Worm (Caenorhabditis elegans) whole organism, L1 larva: ENCODE results near the gene C32D5.4.

Experiments used
- C16A3.4 ChIP-seq: fragments of 150-350 bp; optimal IDR thresholded peaks from 2 replicates; lab custom pipeline; 2014; ENCODE audit warnings: missing biosample characterization, missing genetic modification characterization
- C34B4.2 ChIP-seq: sonication (generic microtip); optimal IDR thresholded peaks from 2 replicates; lab custom pipeline; 2017; ENCODE audit warnings: mild to moderate bottlenecking, missing genetic modification characterization, missing compliant biosample characterization
- F16B12.6 ChIP-seq: fragments of 150-350 bp; optimal IDR thresholded peaks from 2 replicates; lab custom pipeline; 2014; ENCODE audit warnings: missing biosample characterization, missing genetic modification characterization
- Y116A8C.19 ChIP-seq: sonication (generic microtip); optimal IDR thresholded peaks from 2 replicates; lab custom pipeline; 2016; ENCODE audit warnings: missing compliant biosample characterization, missing genetic modification characterization, borderline replicate concordance
- aly-2 ChIP-seq: fragments of 150-350 bp; optimal IDR thresholded peaks from 2 replicates; lab custom pipeline; 2014; ENCODE audit warnings: missing biosample characterization, missing genetic modification characterization
- ama-1 ChIP-seq: fragments of 150-350 bp; optimal IDR thresholded peaks from 2 replicates; lab custom pipeline; 2014
- ceh-8 ChIP-seq: fragments of 200-800 bp; sonication (Bioruptor generic); optimal IDR thresholded peaks from 2 replicates; lab custom pipeline; 2018; ENCODE audit warnings: mild to moderate bottlenecking, missing genetic modification characterization, moderate library complexity, missing compliant biosample characterization
- ceh-82 ChIP-seq, 3 experiments: fragments of 150-350 bp in 1 of 3; sonication (generic microtip) in 2 of 3; optimal IDR thresholded peaks; 2 replicates each; lab custom pipeline; 2014 to 2017; ENCODE audit warnings: missing biosample characterization in 3 of 3, missing genetic modification characterization in 3 of 3
- ceh-90 ChIP-seq: sonication (generic microtip); optimal IDR thresholded peaks from 2 replicates; lab custom pipeline; 2016; ENCODE audit warnings: missing genetic modification characterization, missing compliant biosample characterization
- dsc-1 ChIP-seq: sonication (generic microtip); optimal IDR thresholded peaks from 2 replicates; lab custom pipeline; 2016; ENCODE audit warnings: mild to moderate bottlenecking, missing genetic modification characterization, missing compliant biosample characterization
- efl-1 ChIP-seq, 4 experiments: fragments of 150-350 bp; optimal IDR thresholded peaks in 3 of 4; peaks in 1 of 4; 1 replicate in 1 of 4; 2 replicates in 3 of 4; lab custom pipeline; 2014; ENCODE audit warnings: missing biosample characterization in 2 of 4, missing genetic modification characterization in 2 of 4, missing genetic modification reagents in 2 of 4
- efl-3 ChIP-seq: fragments of 200-800 bp; sonication (Bioruptor generic); optimal IDR thresholded peaks from 2 replicates; lab custom pipeline; 2018; ENCODE audit warnings: mild to moderate bottlenecking, missing genetic modification characterization, missing compliant biosample characterization
- egl-27 ChIP-seq, 2 experiments: fragments of 150-350 bp in 1 of 2; sonication (generic microtip); optimal IDR thresholded peaks; 3 replicates each; lab custom pipeline; 2017 to 2018; ENCODE audit warnings: missing biosample characterization in 2 of 2, missing genetic modification characterization in 2 of 2, missing genetic modification reagents in 2 of 2
- elt-3 ChIP-seq, 6 experiments: fragments of 150-350 bp in 1 of 6; sonication (generic microtip); optimal IDR thresholded peaks; 2 replicates each; lab custom pipeline; 2017 to 2018; ENCODE audit warnings: missing biosample characterization in 6 of 6, missing genetic modification characterization in 6 of 6, inconsistent platforms in 1 of 6
- ets-5 ChIP-seq: fragments of 200-800 bp; sonication (Bioruptor generic); IDR thresholded peaks from 2 replicates; pipeline ENCODE4 v1.3.6; 2022; ENCODE audit warnings: missing genetic modification characterization, missing compliant biosample characterization
- fkh-10 ChIP-seq: sonication (generic microtip); optimal IDR thresholded peaks from 2 replicates; lab custom pipeline; 2017; ENCODE audit warnings: missing biosample characterization, missing genetic modification reagents, missing genetic modification characterization
- grh-1 ChIP-seq: fragments of 200-800 bp; sonication (Bioruptor generic); IDR thresholded peaks from 2 replicates; pipeline ENCODE4 v1.3.6; 2022; ENCODE audit warnings: missing genetic modification reagents, missing genetic modification characterization, missing compliant biosample characterization
- hlh-17 ChIP-seq: fragments of 200-800 bp; sonication (Bioruptor generic); optimal IDR thresholded peaks from 2 replicates; lab custom pipeline; 2018; ENCODE audit warnings: missing genetic modification characterization, mild to moderate bottlenecking, missing compliant biosample characterization, moderate library complexity, borderline replicate concordance
- hpl-2 ChIP-seq: fragments of 150-350 bp; optimal IDR thresholded peaks from 2 replicates; lab custom pipeline; 2014; ENCODE audit warnings: missing biosample characterization, missing genetic modification reagents, missing genetic modification characterization
- irx-1 ChIP-seq: sonication (generic microtip); optimal IDR thresholded peaks from 2 replicates; lab custom pipeline; 2016; ENCODE audit warnings: missing genetic modification characterization, missing compliant biosample characterization
- lin-13 ChIP-seq: fragments of 150-350 bp; optimal IDR thresholded peaks from 2 replicates; lab custom pipeline; 2014; ENCODE audit warnings: missing biosample characterization, missing genetic modification reagents, missing genetic modification characterization
- lin-14 ChIP-seq: fragments of 200-800 bp; sonication (Bioruptor generic); optimal IDR thresholded peaks from 2 replicates; lab custom pipeline; 2018; ENCODE audit warnings: mild to moderate bottlenecking, missing genetic modification characterization, moderate library complexity, missing compliant biosample characterization
- lin-15B ChIP-seq: fragments of 150-350 bp; sonication (generic microtip); optimal IDR thresholded peaks from 3 replicates; lab custom pipeline; 2014; ENCODE audit warnings: missing biosample characterization, missing genetic modification characterization
- lin-35 ChIP-seq, 2 experiments: fragments of 150-350 bp; optimal IDR thresholded peaks; 2 replicates each; lab custom pipeline; 2014; ENCODE audit warnings: missing biosample characterization in 2 of 2, missing genetic modification characterization in 2 of 2, missing genetic modification reagents in 2 of 2
- lin-39 ChIP-seq: fragments of 150-350 bp; optimal IDR thresholded peaks from 2 replicates; lab custom pipeline; 2014; ENCODE audit warnings: missing biosample characterization, missing genetic modification reagents, missing genetic modification characterization
- mab-9 ChIP-seq: fragments of 200-800 bp; sonication (Bioruptor generic); IDR thresholded peaks from 2 replicates; pipeline ENCODE4 v1.3.6; 2022; ENCODE audit warnings: missing genetic modification reagents, missing genetic modification characterization, missing compliant biosample characterization
- mdl-1 ChIP-seq, 2 experiments: fragments of 150-350 bp; optimal IDR thresholded peaks; 2 replicates each; lab custom pipeline; 2014 to 2017; ENCODE audit warnings: missing biosample characterization in 2 of 2, missing genetic modification characterization in 2 of 2, inconsistent platforms in 1 of 2
- mef-2 ChIP-seq: fragments of 150-350 bp; optimal IDR thresholded peaks from 2 replicates; lab custom pipeline; 2014; ENCODE audit warnings: missing biosample characterization, missing genetic modification characterization
- mep-1 ChIP-seq: fragments of 150-350 bp; optimal IDR thresholded peaks from 2 replicates; lab custom pipeline; 2014; ENCODE audit warnings: missing biosample characterization, missing genetic modification characterization
- nhr-11 ChIP-seq: fragments of 150-350 bp; optimal IDR thresholded peaks from 2 replicates; lab custom pipeline; 2014; ENCODE audit warnings: missing biosample characterization, missing genetic modification characterization
- nhr-19 ChIP-seq: fragments of 200-800 bp; sonication (Bioruptor generic); conservative IDR thresholded peaks from 2 replicates; pipeline ENCODE4 v1.3.6; 2022; ENCODE audit warnings: missing genetic modification characterization, missing compliant biosample characterization
- nhr-20 ChIP-seq: sonication (generic microtip); optimal IDR thresholded peaks from 2 replicates; lab custom pipeline; 2016; ENCODE audit warnings: mild to moderate bottlenecking, missing genetic modification characterization, missing compliant biosample characterization
- nhr-237 ChIP-seq: fragments of 150-350 bp; optimal IDR thresholded peaks from 2 replicates; lab custom pipeline; 2014; ENCODE audit warnings: missing biosample characterization, missing genetic modification characterization
- nhr-28 ChIP-seq: fragments of 150-350 bp; optimal IDR thresholded peaks from 2 replicates; lab custom pipeline; 2014; ENCODE audit warnings: missing biosample characterization, missing genetic modification characterization
- nhr-71 ChIP-seq: sonication (generic microtip); optimal IDR thresholded peaks from 2 replicates; lab custom pipeline; 2016; ENCODE audit warnings: mild to moderate bottlenecking, missing genetic modification characterization, moderate library complexity, missing compliant biosample characterization
- nhr-76 ChIP-seq: sonication (generic microtip); optimal IDR thresholded peaks from 2 replicates; lab custom pipeline; 2017; ENCODE audit warnings: missing biosample characterization, missing genetic modification characterization
- nhr-77 ChIP-seq: fragments of 150-350 bp; optimal IDR thresholded peaks from 2 replicates; lab custom pipeline; 2014; ENCODE audit warnings: missing biosample characterization, missing genetic modification characterization
- nhr-85 ChIP-seq: sonication (generic microtip); peaks from one replicate; lab custom pipeline; 2016; ENCODE audit warnings: missing genetic modification characterization, inconsistent platforms, missing compliant biosample characterization
- nhr-90 ChIP-seq: sonication (generic microtip); optimal IDR thresholded peaks from 2 replicates; lab custom pipeline; 2016; ENCODE audit warnings: mild to moderate bottlenecking, missing genetic modification characterization, missing compliant biosample characterization; ENCODE audit not compliant: poor library complexity
- pax-3 ChIP-seq: fragments of 200-800 bp; sonication (Bioruptor generic); optimal IDR thresholded peaks from 2 replicates; lab custom pipeline; 2018; ENCODE audit warnings: mild to moderate bottlenecking, missing genetic modification characterization, moderate library complexity, missing compliant biosample characterization
- pqm-1 ChIP-seq: sonication (generic microtip); optimal IDR thresholded peaks from 3 replicates; lab custom pipeline; 2017; ENCODE audit warnings: missing biosample characterization, missing genetic modification characterization
- rnt-1 ChIP-seq: sonication (generic microtip); optimal IDR thresholded peaks from 2 replicates; lab custom pipeline; 2016; ENCODE audit warnings: mild to moderate bottlenecking, missing genetic modification characterization, moderate library complexity, missing compliant biosample characterization
- snu-23 ChIP-seq: sonication (generic microtip); optimal IDR thresholded peaks from 2 replicates; lab custom pipeline; 2016; ENCODE audit warnings: missing genetic modification characterization, missing compliant biosample characterization
- sup-37 ChIP-seq: fragments of 200-800 bp; sonication (Bioruptor generic); optimal IDR thresholded peaks from 2 replicates; lab custom pipeline; 2018; ENCODE audit warnings: mild to moderate bottlenecking, missing genetic modification characterization, missing compliant biosample characterization
- tbx-2 ChIP-seq: sonication (generic microtip); optimal IDR thresholded peaks from 2 replicates; lab custom pipeline; 2016; ENCODE audit warnings: missing genetic modification characterization, missing compliant biosample characterization
- unc-130 ChIP-seq: fragments of 150-350 bp; optimal IDR thresholded peaks from 2 replicates; lab custom pipeline; 2017; ENCODE audit warnings: missing biosample characterization, missing genetic modification characterization, inconsistent platforms
- unc-62 ChIP-seq: fragments of 150-350 bp; optimal IDR thresholded peaks from 2 replicates; lab custom pipeline; 2014; ENCODE audit warnings: missing biosample characterization, missing genetic modification reagents, missing genetic modification characterization
- unc-86 ChIP-seq: sonication (generic microtip); optimal IDR thresholded peaks from 2 replicates; lab custom pipeline; 2016; ENCODE audit warnings: missing genetic modification characterization, missing compliant biosample characterization
- vab-15 ChIP-seq: sonication (generic microtip); optimal IDR thresholded peaks from 2 replicates; lab custom pipeline; 2017; ENCODE audit warnings: missing genotype, mild to moderate bottlenecking, missing genetic modification characterization, missing compliant biosample characterization
- zag-1 ChIP-seq: fragments of 150-350 bp; optimal IDR thresholded peaks from 2 replicates; lab custom pipeline; 2014; ENCODE audit warnings: missing biosample characterization, missing genetic modification characterization
- zip-4 ChIP-seq: fragments of 200-800 bp; sonication (Bioruptor generic); optimal IDR thresholded peaks from 2 replicates; lab custom pipeline; 2018; ENCODE audit warnings: mild to moderate bottlenecking, missing genetic modification characterization, moderate library complexity, missing compliant biosample characterization

C32D5.4 gene

ce11 chrII:6349968-6350367 is 27.1 kb upstream of the C32D5.4 start:
- TF ChIP-seq nhr-77, result no peak
- no peak for TF ChIP-seq efl-1 (optimal IDR thresholded peaks at IDR 0.05; lab: Kevin White, UChicago)
- TF ChIP-seq efl-1 (GFP tag; optimal IDR thresholded peaks at IDR 0.05 in 1 of 2; lab: Kevin White, UChicago), result peak in 1 of 2 experiments; percentile 91

- TF ChIP-seq zip-4 (GFP tag; lab: Kevin White, UChicago), result peak; percentile 66
- TF ChIP-seq elt-3 (tag; optimal IDR thresholded peaks at IDR 0.05; lab: Kevin White, UChicago), result peak in 5 of 6 experiments; percentile 19 to 93 (median 59)
- TF ChIP-seq C34B4.2 (tag; lab: Kevin White, UChicago), result no peak
- TF ChIP-seq nhr-11 (tag; lab: Kevin White, UChicago), result peak; percentile 68
- TF ChIP-seq Y116A8C.19 (tag; lab: Kevin White, UChicago), result no peak
- TF ChIP-seq ceh-82 (tag; optimal IDR thresholded peaks at IDR 0.05; lab: Kevin White, UChicago), result peak; percentile 84 to 92 (median 85)
- TF ChIP-seq ets-5 (GFP tag; lab: Robert Waterston, UW), result no peak
- TF ChIP-seq lin-39, result peak; percentile 53
- no peak for TF ChIP-seq nhr-28
- TF ChIP-seq zag-1 (tag; lab: Kevin White, UChicago), result no peak
- no peak for TF ChIP-seq pqm-1 (tag; lab: Kevin White, UChicago)
- no peak for TF ChIP-seq ceh-90
- TF ChIP-seq F16B12.6 (tag; lab: Kevin White, UChicago), result no peak
- peak; percentile 35 for TF ChIP-seq fkh-10 (GFP tag; lab: Kevin White, UChicago)
- TF ChIP-seq lin-15B (tag; lab: Kevin White, UChicago), result peak; percentile 20
- peak; percentile 94 for TF ChIP-seq tbx-2 (tag; lab: Kevin White, UChicago)
- TF ChIP-seq nhr-237 (tag; lab: Kevin White, UChicago), result peak; percentile 86
- peak; percentile 96 for TF ChIP-seq lin-14
- peak; percentile 98 for TF ChIP-seq snu-23
- peak; percentile 81 for TF ChIP-seq hpl-2 (GFP tag; lab: Kevin White, UChicago)
- TF ChIP-seq pax-3 (tag; lab: Kevin White, UChicago), result peak; percentile 41
- TF ChIP-seq vab-15 (tag; lab: Kevin White, UChicago), result no peak
- TF ChIP-seq egl-27 (tag; optimal IDR thresholded peaks at IDR 0.05; lab: Kevin White, UChicago), result peak; percentile 47 to 61
- peak; percentile 82 for TF ChIP-seq dsc-1
- TF ChIP-seq C16A3.4 (tag; lab: Kevin White, UChicago), result peak; percentile 83
- TF ChIP-seq hlh-17 (GFP tag; lab: Kevin White, UChicago), result no peak
- TF ChIP-seq mef-2 (tag; lab: Kevin White, UChicago), result peak; percentile 77
- peak; percentile 22 to 98 for TF ChIP-seq mdl-1 (tag; optimal IDR thresholded peaks at IDR 0.05; lab: Kevin White, UChicago)
- TF ChIP-seq lin-13 (GFP tag; lab: Kevin White, UChicago), result peak; percentile 89
- TF ChIP-seq unc-130 (tag; lab: Kevin White, UChicago), result peak; percentile 66
- peak; percentile 73 for TF ChIP-seq ceh-8 (GFP tag; lab: Kevin White, UChicago)
- TF ChIP-seq nhr-19, result peak; percentile 87
- no peak for TF ChIP-seq nhr-76 (tag; lab: Kevin White, UChicago)
- TF ChIP-seq nhr-90 (tag; lab: Kevin White, UChicago), result peak; percentile 93
- no peak for TF ChIP-seq aly-2 (tag; lab: Kevin White, UChicago)
- peak; percentile 90 for TF ChIP-seq rnt-1 (tag; lab: Kevin White, UChicago)
- peak; percentile 97 for TF ChIP-seq ama-1 (lab: Kevin White, UChicago)
- TF ChIP-seq mab-9 (GFP tag; lab: Robert Waterston, UW), result peak; percentile 70
- peak; percentile 89 for TF ChIP-seq nhr-85 (tag; lab: Kevin White, UChicago)
- peak; percentile 97 for TF ChIP-seq nhr-20
- peak; percentile 79 for TF ChIP-seq grh-1
- TF ChIP-seq efl-3, result no peak
- TF ChIP-seq lin-35 (GFP tag; optimal IDR thresholded peaks at IDR 0.05; lab: Kevin White, UChicago), result peak; percentile 81 to 89
- TF ChIP-seq sup-37 (GFP tag; lab: Kevin White, UChicago), result peak; percentile 22
- peak; percentile 74 for TF ChIP-seq irx-1 (tag; lab: Kevin White, UChicago)
- TF ChIP-seq unc-62, result no peak
- TF ChIP-seq unc-86, result peak; percentile 91
- TF ChIP-seq nhr-71 (tag; lab: Kevin White, UChicago), result peak; percentile 97
- TF ChIP-seq mep-1 (tag; lab: Kevin White, UChicago), result peak; percentile 95
These were observed 25.5 kb upstream of the C32D5.4 start for ce11 chrII:6348360-6348759.
